Fruit fly (Drosophila melanogaster): ENCODE measurements around the gene CG42570.
A peak's percentile ranks its signal among the peaks of the same experiment; 100 is the strongest.

CG42570 gene

dm6 chr3L:15728195-15728594 lies 10.6 kb downstream of the CG42570 start, which contains the start of gene comm (continued):
- TF ChIP-seq CG16813 (GFP tag; IDR thresholded peaks at IDR 0.05; ENCODE audit: partially characterized antibody) = peak; percentile 44; the same call in 1 of the 3 replicates
- TF ChIP-seq sob (GFP tag; IDR thresholded peaks at IDR 0.05) = peak; percentile 40; the same call in 1 of the 2 replicates
- peak; percentile 40; the same call in 1 of the 3 replicates for TF ChIP-seq CG11695 (GFP tag; IDR thresholded peaks at IDR 0.05)
- peak; percentile 19 for TF ChIP-seq CG6765 (GFP tag; optimal IDR thresholded peaks at IDR 0.05)
- TF ChIP-seq CG4424 (GFP tag; optimal IDR thresholded peaks at IDR 0.05) = no peak
- peak; percentile 38 for TF ChIP-seq CG15269 (tag; optimal IDR thresholded peaks at IDR 0.05)
- no peak for TF ChIP-seq CG11560 (tag; IDR thresholded peaks at IDR 0.05)
- no peak for TF ChIP-seq Ada2b (GFP tag; IDR thresholded peaks at IDR 0.05)
- no peak for TF ChIP-seq Dfd (GFP tag; optimal IDR thresholded peaks at IDR 0.05)
- peak; percentile 41 for TF ChIP-seq CG6854 (GFP tag; optimal IDR thresholded peaks at IDR 0.05)
- peak; percentile 21 for TF ChIP-seq CG3281 (GFP tag; optimal IDR thresholded peaks at IDR 0.05)
- TF ChIP-seq CG1602 (GFP tag; optimal IDR thresholded peaks at IDR 0.05) = no peak
- peak; percentile 6 for TF ChIP-seq CG18764 (GFP tag; optimal IDR thresholded peaks at IDR 0.05)
- TF ChIP-seq Atf-2 (GFP tag; optimal IDR thresholded peaks at IDR 0.05) = no peak
- TF ChIP-seq salm (tag; optimal IDR thresholded peaks at IDR 0.05) = peak; percentile 41
- TF ChIP-seq tup (GFP tag; optimal IDR thresholded peaks at IDR 0.05) = no peak
- TF ChIP-seq phol (tag; optimal IDR thresholded peaks at IDR 0.05) = no peak
- no peak for TF ChIP-seq CG6683 (GFP tag; optimal IDR thresholded peaks at IDR 0.05)
- no peak for TF ChIP-seq Ptx1 (GFP tag; IDR thresholded peaks at IDR 0.05)
- TF ChIP-seq HmgZ (tag; optimal IDR thresholded peaks at IDR 0.05) = peak; percentile 54
- no peak for TF ChIP-seq CG11093 (GFP tag; IDR thresholded peaks at IDR 0.05)
- TF ChIP-seq MESR4 (GFP tag; optimal IDR thresholded peaks at IDR 0.05) = no peak
- no peak for TF ChIP-seq CG15073 (GFP tag; optimal IDR thresholded peaks at IDR 0.05)
- no peak for TF ChIP-seq CG1233 (GFP tag; optimal IDR thresholded peaks at IDR 0.05)
- TF ChIP-seq zen2 (GFP tag; IDR thresholded peaks at IDR 0.05; ENCODE audit: partially characterized antibody) = peak; percentile 73; the same call in 2 of the 3 replicates
- no peak for TF ChIP-seq CG4617 (GFP tag; optimal IDR thresholded peaks at IDR 0.05; ENCODE audit: borderline replicate concordance)
- TF ChIP-seq ERR (GFP tag; optimal IDR thresholded peaks at IDR 0.05) = no peak
- no peak for TF ChIP-seq gem (tag; optimal IDR thresholded peaks at IDR 0.05)
- peak; percentile 26 for TF ChIP-seq sd (tag; optimal IDR thresholded peaks at IDR 0.05)
- no peak for TF ChIP-seq Lhr (GFP tag; optimal IDR thresholded peaks at IDR 0.05)
- peak; percentile 73; the same call in 1 of the 2 replicates for TF ChIP-seq amos (GFP tag; IDR thresholded peaks at IDR 0.05; ENCODE audit: partially characterized antibody)
- TF ChIP-seq Gug (GFP tag; IDR thresholded peaks at IDR 0.05) = no peak
- peak; percentile 45 for TF ChIP-seq kah (GFP tag; optimal IDR thresholded peaks at IDR 0.05)
- no peak for TF ChIP-seq CG12155 (GFP tag; optimal IDR thresholded peaks at IDR 0.05)
- TF ChIP-seq Dad (GFP tag; optimal IDR thresholded peaks at IDR 0.05) = no peak
- TF ChIP-seq lilli (GFP tag; optimal IDR thresholded peaks at IDR 0.05) = peak; percentile 12
- no peak for TF ChIP-seq cwo (GFP tag; optimal IDR thresholded peaks at IDR 0.05)
- no peak for TF ChIP-seq CG10654 (GFP tag; optimal IDR thresholded peaks at IDR 0.05)
- peak in 1 of 2 experiments; percentile 51 for TF ChIP-seq Pdp1 (GFP tag; optimal IDR thresholded peaks at IDR 0.05)
- TF ChIP-seq CG10321 (GFP tag; IDR thresholded peaks at IDR 0.05) = no peak
- TF ChIP-seq Antp (GFP tag; optimal IDR thresholded peaks at IDR 0.05) = no peak
- peak; percentile 84 for TF ChIP-seq CG42726 (GFP tag; IDR thresholded peaks at IDR 0.05; ENCODE audit: partially characterized antibody)
- TF ChIP-seq CG4707 (GFP tag; optimal IDR thresholded peaks at IDR 0.05) = peak; percentile 45
- no peak for TF ChIP-seq fu2 (GFP tag; optimal IDR thresholded peaks at IDR 0.05)
- peak; percentile 43; the same call in 1 of the 2 replicates for TF ChIP-seq Rfx (GFP tag; IDR thresholded peaks at IDR 0.05)
- peak; percentile 40; the same call in 1 of the 3 replicates for TF ChIP-seq CG7963 (GFP tag; IDR thresholded peaks at IDR 0.05; ENCODE audit: partially characterized antibody)
- no peak for TF ChIP-seq CG9609 (GFP tag; optimal IDR thresholded peaks at IDR 0.05)
- no peak for TF ChIP-seq Spps (tag; optimal IDR thresholded peaks at IDR 0.05)
- TF ChIP-seq CG32767 (GFP tag; IDR thresholded peaks at IDR 0.05) = no peak
- TF ChIP-seq pros (GFP tag; optimal IDR thresholded peaks at IDR 0.05) = peak; percentile 38
